Fruit fly (Drosophila melanogaster): ENCODE results near the gene Alp5.

DNA sequence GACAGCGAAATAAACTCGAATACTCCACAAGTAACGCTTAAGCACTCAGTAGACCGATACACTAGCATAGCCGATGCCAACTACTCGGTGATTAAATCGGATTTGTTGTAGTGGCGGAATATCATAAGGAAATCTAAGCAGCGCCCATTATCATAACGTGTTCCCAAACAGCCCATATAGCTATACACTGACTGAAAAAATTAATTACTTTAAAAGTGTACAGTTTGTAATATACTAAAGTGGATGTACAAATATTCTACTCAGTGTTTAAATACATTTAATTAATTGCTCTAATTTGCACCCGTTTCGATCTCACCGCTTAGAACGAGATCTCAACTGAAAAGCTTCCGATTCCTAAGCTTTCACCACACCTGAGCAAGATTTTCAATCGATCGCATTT is 41.9 kb upstream of the Alp5 start, which contains the start of gene CG7079:
- TF ChIP-seq CTCF (optimal IDR thresholded peaks at IDR 0.05), result no peak
- TF ChIP-seq CG8478 (optimal IDR thresholded peaks at IDR 0.05), result no peak

Data from S2 (cell line).